Worm (Caenorhabditis elegans) whole organism, midembryonic: ENCODE measurements around the gene nhr-247.
A peak's percentile ranks its signal among the peaks of the same experiment; 100 is the strongest.

ENCODE experiments used
- T22C8.4 ChIP-seq: fragments of 200-800 bp; sonication (Bioruptor generic); IDR thresholded peaks from 2 replicates; pipeline ENCODE4 v1.3.6; 2022; ENCODE audit warnings: missing genetic modification characterization, missing compliant biosample characterization
- cog-1 ChIP-seq: sonication (generic microtip); optimal IDR thresholded peaks from 2 replicates; lab custom pipeline; 2016; ENCODE audit warnings: missing genetic modification characterization, missing compliant biosample characterization
- flt-1 ChIP-seq: fragments of 200-800 bp; sonication (Bioruptor generic); IDR thresholded peaks from 2 replicates; pipeline ENCODE4 v1.3.6; 2022; ENCODE audit warnings: missing genetic modification characterization, missing compliant biosample characterization
- klf-2 ChIP-seq: fragments of 200-800 bp; sonication (Bioruptor generic); conservative IDR thresholded peaks from 2 replicates; pipeline ENCODE4 v1.3.6; 2022; ENCODE audit warnings: missing genetic modification reagents, missing genetic modification characterization, missing compliant biosample characterization
- med-1 ChIP-seq: sonication (generic microtip); optimal IDR thresholded peaks from 2 replicates; lab custom pipeline; 2017; ENCODE audit warnings: missing genetic modification characterization, mild to moderate bottlenecking, missing compliant biosample characterization, antibody characterized with exemption, missing genetic modification reagents; ENCODE audit not compliant: insufficient read depth
- ref-1 ChIP-seq: fragments of 200-800 bp; sonication (Bioruptor generic); conservative IDR thresholded peaks from 2 replicates; pipeline ENCODE4 v1.3.6; 2022; ENCODE audit warnings: missing genetic modification reagents, missing genetic modification characterization, missing compliant biosample characterization
- tab-1 ChIP-seq: fragments of 200-800 bp; sonication (Bioruptor generic); IDR thresholded peaks from 2 replicates; pipeline ENCODE4 v1.3.6; 2022; ENCODE audit warnings: missing genetic modification characterization, missing compliant biosample characterization
- ztf-23 ChIP-seq: fragments of 200-800 bp; sonication (Bioruptor generic); IDR thresholded peaks from 2 replicates; pipeline ENCODE4 v1.3.6; 2022; ENCODE audit warnings: missing genetic modification reagents, missing genetic modification characterization, missing compliant biosample characterization
- ztf-29 ChIP-seq: fragments of 200-800 bp; sonication (Bioruptor generic); IDR thresholded peaks from 2 replicates; pipeline ENCODE4 v1.3.6; 2022; ENCODE audit warnings: missing genetic modification reagents, missing genetic modification characterization, missing compliant biosample characterization

Gene nhr-247

ce11 chrV:15320756-15321332 lies 1.9 kb upstream of the nhr-247 start:
- peak; percentile 84 for TF ChIP-seq flt-1

- TF ChIP-seq ref-1 (GFP tag; lab: Robert Waterston, UW) (no peak), ztf-29 (no peak), tab-1 (GFP tag; lab: Robert Waterston, UW) (no peak), T22C8.4 (no peak), med-1 (GFP tag; lab: Kevin White, UChicago) (no peak), ztf-23 (GFP tag; lab: Robert Waterston, UW) (no peak), cog-1 (tag; lab: Kevin White, UChicago) (no peak), flt-1 (no peak), klf-2 (GFP tag; lab: Robert Waterston, UW) (no peak)
Observed at ce11 chrV:15323417-15323816, 635 bp downstream of the nhr-247 start.

- TF ChIP-seq med-1 (GFP tag; lab: Kevin White, UChicago), result no peak
- TF ChIP-seq klf-2 (GFP tag; lab: Robert Waterston, UW), result no peak
- no peak for TF ChIP-seq ztf-29
- TF ChIP-seq ztf-23 (GFP tag; lab: Robert Waterston, UW), result no peak
- TF ChIP-seq flt-1, result no peak
- no peak for TF ChIP-seq tab-1 (GFP tag; lab: Robert Waterston, UW)
- no peak for TF ChIP-seq cog-1 (tag; lab: Kevin White, UChicago)
Observed at ce11 chrV:15327745-15328447, 5.1 kb downstream of the nhr-247 start, which contains the start of gene ZK1037.6. TSS of gene ZK1037.6 (minus strand) at chrV:15327795.

- TF ChIP-seq tab-1 (GFP tag; lab: Robert Waterston, UW) (no peak), ztf-23 (GFP tag; lab: Robert Waterston, UW) (no peak), T22C8.4 (no peak), flt-1 (no peak), cog-1 (tag; lab: Kevin White, UChicago) (no peak), klf-2 (GFP tag; lab: Robert Waterston, UW) (no peak), med-1 (GFP tag; lab: Kevin White, UChicago) (no peak), ztf-29 (no peak), ref-1 (GFP tag; lab: Robert Waterston, UW) (no peak)
Observed at ce11 chrV:15330314-15330713, 7.5 kb downstream of the nhr-247 start, which contains the start of gene srh-295. TSS of gene srh-295 (plus strand) at chrV:15330614.

ce11 chrV:15332851-15333250 lies 10.1 kb downstream of the nhr-247 start, which contains the start of gene srw-113:
TSS of gene srw-113 (plus strand) at chrV:15333151.
- TF ChIP-seq ztf-23 (GFP tag; lab: Robert Waterston, UW) (no peak), flt-1 (no peak), med-1 (GFP tag; lab: Kevin White, UChicago) (no peak), ref-1 (GFP tag; lab: Robert Waterston, UW) (no peak), T22C8.4 (no peak), ztf-29 (no peak), cog-1 (tag; lab: Kevin White, UChicago) (no peak), klf-2 (GFP tag; lab: Robert Waterston, UW) (no peak), tab-1 (GFP tag; lab: Robert Waterston, UW) (no peak)

ce11 chrV:15337405-15337804 lies 14.6 kb downstream of the nhr-247 start, which contains the start of gene wrt-7:
TSS of gene wrt-7 (minus strand) at chrV:15337505.
- TF ChIP-seq flt-1, result no peak
- no peak for TF ChIP-seq cog-1 (tag; lab: Kevin White, UChicago)
- no peak for TF ChIP-seq tab-1 (GFP tag; lab: Robert Waterston, UW)
- TF ChIP-seq klf-2 (GFP tag; lab: Robert Waterston, UW), result no peak
- TF ChIP-seq ztf-29, result no peak
- TF ChIP-seq ztf-23 (GFP tag; lab: Robert Waterston, UW), result no peak
- TF ChIP-seq med-1 (GFP tag; lab: Kevin White, UChicago), result no peak
- no peak for TF ChIP-seq T22C8.4
- no peak for TF ChIP-seq ref-1 (GFP tag; lab: Robert Waterston, UW)

ce11 chrV:15339363-15339762 lies 16.6 kb downstream of the nhr-247 start, which contains the start of gene clec-228:
TSS of gene clec-228 (minus strand) at chrV:15339463.
- TF ChIP-seq T22C8.4, result no peak
- no peak for TF ChIP-seq ztf-29
- TF ChIP-seq klf-2 (GFP tag; lab: Robert Waterston, UW), result no peak
- no peak for TF ChIP-seq ztf-23 (GFP tag; lab: Robert Waterston, UW)
- no peak for TF ChIP-seq cog-1 (tag; lab: Kevin White, UChicago)
- no peak for TF ChIP-seq tab-1 (GFP tag; lab: Robert Waterston, UW)
- no peak for TF ChIP-seq ref-1 (GFP tag; lab: Robert Waterston, UW)
- TF ChIP-seq med-1 (GFP tag; lab: Kevin White, UChicago), result no peak
- TF ChIP-seq flt-1, result no peak

- TF ChIP-seq ref-1 (GFP tag; lab: Robert Waterston, UW), result no peak
- TF ChIP-seq tab-1 (GFP tag; lab: Robert Waterston, UW), result no peak
- no peak for TF ChIP-seq ztf-29
- TF ChIP-seq med-1 (GFP tag; lab: Kevin White, UChicago), result no peak
- no peak for TF ChIP-seq klf-2 (GFP tag; lab: Robert Waterston, UW)
- TF ChIP-seq flt-1, result no peak
- TF ChIP-seq ztf-23 (GFP tag; lab: Robert Waterston, UW), result no peak
- no peak for TF ChIP-seq T22C8.4
- TF ChIP-seq cog-1 (tag; lab: Kevin White, UChicago), result no peak
Observed at ce11 chrV:15341404-15341803, 18.6 kb downstream of the nhr-247 start, which contains the start of gene clec-229. TSS of gene clec-229 (minus strand) at chrV:15341504.

- TF ChIP-seq ztf-29 (no peak), klf-2 (GFP tag; lab: Robert Waterston, UW) (no peak), med-1 (GFP tag; lab: Kevin White, UChicago) (no peak), ref-1 (GFP tag; lab: Robert Waterston, UW) (no peak), flt-1 (no peak), T22C8.4 (no peak), cog-1 (tag; lab: Kevin White, UChicago) (no peak), tab-1 (GFP tag; lab: Robert Waterston, UW) (no peak), ztf-23 (GFP tag; lab: Robert Waterston, UW) (no peak)
Observed at ce11 chrV:15344481-15344880, 21.7 kb downstream of the nhr-247 start, which contains the start of gene wrt-8. TSS of gene wrt-8 (minus strand) at chrV:15344581.
